Fruit fly (Drosophila melanogaster) whole organism, wandering third instar larva: ENCODE measurements around the gene Rcd7.

Experiments
- Abd-B ChIP-seq: fragments of >200 bp; optimal IDR thresholded peaks from 2 replicates; lab custom pipeline; 2017; ENCODE audit warnings: missing biosample characterization, missing genetic modification characterization
- CG32264 ChIP-seq: fragments of 200-800 bp; sonication (Bioruptor generic); optimal IDR thresholded peaks from 2 replicates; lab custom pipeline; 2016; ENCODE audit warnings: missing biosample characterization, missing genetic modification characterization
- CG9705 ChIP-seq: fragments of 200-800 bp; sonication (Bioruptor generic); optimal IDR thresholded peaks from 2 replicates; lab custom pipeline; 2018; ENCODE audit warnings: missing biosample characterization, mild to moderate bottlenecking, missing genetic modification characterization
- CrebA ChIP-seq: fragments of 200-800 bp; sonication (Bioruptor generic); optimal IDR thresholded peaks from 2 replicates; lab custom pipeline; 2016; ENCODE audit warnings: missing biosample characterization, mild to moderate bottlenecking, missing genetic modification characterization, borderline replicate concordance
- Dfd ChIP-seq: fragments of >200 bp; optimal IDR thresholded peaks from 2 replicates; lab custom pipeline; 2017; ENCODE audit warnings: missing biosample characterization, missing genetic modification characterization
- Dif ChIP-seq: fragments of 200-275, 200-300 bp; sonication (Bioruptor generic); optimal IDR thresholded peaks from 2 replicates; lab custom pipeline; 2018; ENCODE audit warnings: missing biosample characterization, missing genetic modification characterization; ENCODE audit not compliant: partially characterized antibody
- GATAd ChIP-seq: sonication (Bioruptor generic); optimal IDR thresholded peaks from 2 replicates; lab custom pipeline; 2016; ENCODE audit warnings: missing biosample characterization, missing genetic modification characterization
- HLH106 ChIP-seq: fragments of 200-800 bp; optimal IDR thresholded peaks from 3 replicates; lab custom pipeline; 2019; ENCODE audit warnings: missing biosample characterization, mild to moderate bottlenecking, missing genetic modification characterization, moderate library complexity
- Hnf4 ChIP-seq: fragments of 200-800 bp; sonication (Bioruptor generic); optimal IDR thresholded peaks from 2 replicates; lab custom pipeline; 2016; ENCODE audit warnings: missing biosample characterization, mild to moderate bottlenecking, missing genetic modification characterization
- Hr78 ChIP-seq: fragments of >200 bp; optimal IDR thresholded peaks from 2 replicates; lab custom pipeline; 2017; ENCODE audit warnings: missing biosample characterization, missing genetic modification characterization
- Hr83 ChIP-seq: fragments of 200-300 bp; sonication (Bioruptor generic); optimal IDR thresholded peaks from 2 replicates; lab custom pipeline; 2016; ENCODE audit warnings: missing biosample characterization, mild to moderate bottlenecking, missing genetic modification characterization, moderate library complexity; ENCODE audit not compliant: poor library complexity, severe bottlenecking
- Jra ChIP-seq: sonication (Bioruptor generic); optimal IDR thresholded peaks from 2 replicates; lab custom pipeline; 2016; ENCODE audit warnings: missing biosample characterization, missing genetic modification characterization
- Mio ChIP-seq: sonication (Bioruptor generic); optimal IDR thresholded peaks from 2 replicates; lab custom pipeline; 2016; ENCODE audit warnings: missing biosample characterization, missing genetic modification characterization
- Myc ChIP-seq: fragments of >200 bp; optimal IDR thresholded peaks from 2 replicates; lab custom pipeline; 2017
- N ChIP-seq: fragments of >200 bp; optimal IDR thresholded peaks from 2 replicates; lab custom pipeline; 2018; ENCODE audit warnings: missing biosample characterization, missing external identifiers, missing genetic modification characterization
- OdsH ChIP-seq: fragments of 200-800 bp; sonication (Bioruptor generic); optimal IDR thresholded peaks from 2 replicates; lab custom pipeline; 2016; ENCODE audit warnings: missing biosample characterization, mild to moderate bottlenecking, missing genetic modification characterization
- Rel ChIP-seq, 2 experiments: fragments of 200-800 bp; sonication (Bioruptor generic) in 1 of 2; optimal IDR thresholded peaks; 2 replicates in 1 of 2; 3 replicates in 1 of 2; lab custom pipeline; 2016 to 2019; ENCODE audit warnings: mild to moderate bottlenecking in 2 of 2, missing biosample characterization in 2 of 2, missing genetic modification characterization in 2 of 2, moderate library complexity in 1 of 2
- Sp1 ChIP-seq: fragments of 200-800 bp; sonication (Bioruptor generic); optimal IDR thresholded peaks from 3 replicates; lab custom pipeline; 2019; ENCODE audit warnings: missing biosample characterization, mild to moderate bottlenecking, missing genetic modification characterization, moderate library complexity
- Vsx2 ChIP-seq: fragments of 200-300, 225-300 bp; sonication (Bioruptor generic); optimal IDR thresholded peaks from 2 replicates; lab custom pipeline; 2018; ENCODE audit warnings: missing biosample characterization, missing genetic modification characterization; ENCODE audit not compliant: partially characterized antibody
- br ChIP-seq: fragments of 200-800 bp; sonication (Bioruptor generic); optimal IDR thresholded peaks from 2 replicates; lab custom pipeline; 2016; ENCODE audit warnings: missing biosample characterization, missing genetic modification characterization
- brk ChIP-seq: fragments of 200-800 bp; sonication (Bioruptor generic); optimal IDR thresholded peaks from 2 replicates; lab custom pipeline; 2016; ENCODE audit warnings: missing biosample characterization, mild to moderate bottlenecking, missing genetic modification characterization
- dl ChIP-seq, 2 experiments: fragments of 175-275, 200-275 bp in 1 of 2; fragments of 200-275 bp in 1 of 2; sonication (Bioruptor generic); optimal IDR thresholded peaks; lab custom pipeline; 2018; ENCODE audit warnings: mild to moderate bottlenecking in 2 of 2, missing biosample characterization in 2 of 2, missing genetic modification characterization in 2 of 2, moderate library complexity in 2 of 2; ENCODE audit not compliant: partially characterized antibody in 2 of 2, insufficient read depth in 1 of 2
- dmrt93B ChIP-seq: fragments of 200-800 bp; sonication (Bioruptor generic); optimal IDR thresholded peaks from 2 replicates; lab custom pipeline; 2018; ENCODE audit warnings: missing biosample characterization, mild to moderate bottlenecking, missing genetic modification characterization
- dsf ChIP-seq: sonication (Bioruptor generic); optimal IDR thresholded peaks from 2 replicates; lab custom pipeline; 2016; ENCODE audit warnings: missing biosample characterization, missing genetic modification characterization, borderline replicate concordance
- ey ChIP-seq: fragments of 200-800 bp; sonication (Bioruptor generic); optimal IDR thresholded peaks from 2 replicates; lab custom pipeline; 2016; ENCODE audit warnings: missing biosample characterization, missing genetic modification characterization
- foxo ChIP-seq, 2 experiments: fragments of 200-800 bp; sonication (Bioruptor generic); optimal IDR thresholded peaks; 2 replicates in 1 of 2; 3 replicates in 1 of 2; lab custom pipeline; 2016 to 2017; ENCODE audit warnings: missing biosample characterization in 2 of 2, missing genetic modification characterization in 2 of 2
- fru ChIP-seq: fragments of 200-800 bp; sonication (Bioruptor generic); optimal IDR thresholded peaks from 3 replicates; lab custom pipeline; 2016; ENCODE audit warnings: missing biosample characterization, mild to moderate bottlenecking, missing genetic modification characterization
- h ChIP-seq: fragments of 200-800 bp; sonication (Bioruptor generic); optimal IDR thresholded peaks from 3 replicates; lab custom pipeline; 2016; ENCODE audit warnings: missing biosample characterization, mild to moderate bottlenecking, missing genetic modification characterization
- jim ChIP-seq: fragments of 175-275, 200-325 bp; sonication (Bioruptor generic); optimal IDR thresholded peaks from 2 replicates; lab custom pipeline; 2016; ENCODE audit warnings: missing biosample characterization, mild to moderate bottlenecking, missing genetic modification characterization
- lola ChIP-seq: fragments of >200 bp; optimal IDR thresholded peaks from 2 replicates; lab custom pipeline; 2017; ENCODE audit warnings: missing biosample characterization, missing genetic modification characterization
- pan ChIP-seq: fragments of >200 bp; optimal IDR thresholded peaks from 2 replicates; lab custom pipeline; 2017
- psq ChIP-seq: fragments of 200-800 bp; sonication (Bioruptor generic); optimal IDR thresholded peaks from 3 replicates; lab custom pipeline; 2017; ENCODE audit warnings: missing biosample characterization, mild to moderate bottlenecking, missing genetic modification characterization, moderate library complexity
- rgr ChIP-seq: fragments of 200-800 bp; sonication (Bioruptor generic); optimal IDR thresholded peaks from 3 replicates; lab custom pipeline; 2016; ENCODE audit warnings: missing biosample characterization, mild to moderate bottlenecking, missing genetic modification characterization
- sage ChIP-seq: fragments of 200-800 bp; sonication (Bioruptor generic); optimal IDR thresholded peaks from 2 replicates; lab custom pipeline; 2016; ENCODE audit warnings: missing biosample characterization, mild to moderate bottlenecking, missing genetic modification characterization
- sv ChIP-seq: fragments of 200-800 bp; sonication (Bioruptor generic); optimal IDR thresholded peaks from 3 replicates; lab custom pipeline; 2016; ENCODE audit warnings: missing biosample characterization, missing genetic modification characterization
- tai ChIP-seq: sonication (Bioruptor generic); optimal IDR thresholded peaks from 2 replicates; lab custom pipeline; 2016; ENCODE audit warnings: missing biosample characterization, missing genetic modification characterization
- usp ChIP-seq: fragments of >200 bp; optimal IDR thresholded peaks from 2 replicates; lab custom pipeline; 2017; ENCODE audit warnings: missing biosample characterization, missing genetic modification characterization
- woc ChIP-seq: sonication (Bioruptor generic); optimal IDR thresholded peaks from 2 replicates; lab custom pipeline; 2016; ENCODE audit warnings: missing biosample characterization, mild to moderate bottlenecking, missing genetic modification characterization

Rcd7 gene

dm6 chr3L:19561745-19562144, 16.8 kb downstream of the Rcd7 start:
- TF ChIP-seq Jra (GFP tag; lab: Kevin White, UChicago) (peak; percentile 11), br (GFP tag; lab: Kevin White, UChicago) (peak; percentile 66), woc (peak; percentile 58), tai (peak; percentile 15), HLH106 (peak; percentile 88), CG9705 (GFP tag; lab: Kevin White, UChicago) (peak; percentile 26), Vsx2 (no peak), Hr83 (GFP tag; lab: Kevin White, UChicago) (no peak), fru (GFP tag; lab: Kevin White, UChicago) (peak; percentile 88), OdsH (GFP tag; lab: Kevin White, UChicago) (peak; percentile 86), Sp1 (GFP tag; lab: Kevin White, UChicago) (peak; percentile 91), jim (GFP tag; lab: Kevin White, UChicago) (no peak), CrebA (no peak), Abd-B (GFP tag; lab: Kevin White, UChicago) (no peak), Dif (GFP tag; lab: Kevin White, UChicago) (no peak), ey (GFP tag; lab: Kevin White, UChicago) (peak; percentile 86), dl (GFP tag; optimal IDR thresholded peaks at IDR 0.05; lab: Kevin White, UChicago; ENCODE audit: insufficient read depth in 1 of 2, partially characterized antibody in 2 of 2) (no peak), pan (lab: Kevin White, UChicago) (no peak), usp (GFP tag; lab: Kevin White, UChicago) (no peak), psq (GFP tag; lab: Kevin White, UChicago) (peak; percentile 60), sage (GFP tag; lab: Kevin White, UChicago) (peak; percentile 44), CG32264 (GFP tag; lab: Kevin White, UChicago) (no peak), brk (GFP tag; lab: Kevin White, UChicago) (peak; percentile 43), Dfd (GFP tag; lab: Kevin White, UChicago) (no peak), Myc (lab: Kevin White, UChicago) (no peak), N (no peak), dsf (GFP tag; lab: Kevin White, UChicago) (no peak), Mio (GFP tag; lab: Kevin White, UChicago) (no peak), Hnf4 (peak; percentile 29), lola (GFP tag; lab: Kevin White, UChicago) (no peak), GATAd (GFP tag; lab: Kevin White, UChicago) (no peak), rgr (GFP tag; lab: Kevin White, UChicago) (peak; percentile 88), dmrt93B (peak; percentile 17), foxo (GFP tag; optimal IDR thresholded peaks at IDR 0.05; lab: Kevin White, UChicago) (peak in 1 of 2 experiments; percentile 91), sv (GFP tag; lab: Kevin White, UChicago) (no peak), Hr78 (no peak), h (peak; percentile 79), Rel (GFP tag; optimal IDR thresholded peaks at IDR 0.05; lab: Kevin White, UChicago) (peak; percentile 13), Rel (tag; optimal IDR thresholded peaks at IDR 0.05; lab: Kevin White, UChicago) (peak; percentile 2)

dm6 chr3L:19562146-19562700, 17.3 kb downstream of the Rcd7 start:
- TF ChIP-seq Sp1 (GFP tag; lab: Kevin White, UChicago) (no peak), dl (GFP tag; optimal IDR thresholded peaks at IDR 0.05; lab: Kevin White, UChicago; ENCODE audit: insufficient read depth in 1 of 2, partially characterized antibody in 2 of 2) (peak; percentile 25 to 55), foxo (GFP tag; optimal IDR thresholded peaks at IDR 0.05; lab: Kevin White, UChicago) (no peak), fru (GFP tag; lab: Kevin White, UChicago) (no peak), jim (GFP tag; lab: Kevin White, UChicago) (no peak), tai (no peak), Hr78 (no peak), h (peak; percentile 10), GATAd (GFP tag; lab: Kevin White, UChicago) (no peak), ey (GFP tag; lab: Kevin White, UChicago) (no peak), N (no peak), sv (GFP tag; lab: Kevin White, UChicago) (no peak), Rel (GFP tag; optimal IDR thresholded peaks at IDR 0.05; lab: Kevin White, UChicago) (no peak), Rel (tag; optimal IDR thresholded peaks at IDR 0.05; lab: Kevin White, UChicago) (peak; percentile 2), rgr (GFP tag; lab: Kevin White, UChicago) (no peak), Mio (GFP tag; lab: Kevin White, UChicago) (no peak), Dif (GFP tag; lab: Kevin White, UChicago) (peak; percentile 76), dmrt93B (no peak), psq (GFP tag; lab: Kevin White, UChicago) (no peak), dsf (GFP tag; lab: Kevin White, UChicago) (no peak), Myc (lab: Kevin White, UChicago) (no peak), pan (lab: Kevin White, UChicago) (no peak), brk (GFP tag; lab: Kevin White, UChicago) (no peak), Hnf4 (no peak), Jra (GFP tag; lab: Kevin White, UChicago) (no peak), CrebA (no peak), usp (GFP tag; lab: Kevin White, UChicago) (no peak), Dfd (GFP tag; lab: Kevin White, UChicago) (no peak), lola (GFP tag; lab: Kevin White, UChicago) (no peak), br (GFP tag; lab: Kevin White, UChicago) (peak; percentile 20), OdsH (GFP tag; lab: Kevin White, UChicago) (no peak), CG32264 (GFP tag; lab: Kevin White, UChicago) (no peak), woc (no peak), sage (GFP tag; lab: Kevin White, UChicago) (no peak), Vsx2 (peak; percentile 46), HLH106 (no peak), Hr83 (GFP tag; lab: Kevin White, UChicago) (peak; percentile 72), Abd-B (GFP tag; lab: Kevin White, UChicago) (no peak), CG9705 (GFP tag; lab: Kevin White, UChicago) (no peak)
